Fruit fly (Drosophila melanogaster): ENCODE data around the gene Smyd4-2.
A peak's percentile ranks its signal among the peaks of the same experiment; 100 is the strongest.

- TF ChIP-seq ftz-f1 (GFP tag; optimal IDR thresholded peaks at IDR 0.05) (no peak), CG16815 (GFP tag; optimal IDR thresholded peaks at IDR 0.05) (no peak), vnd (GFP tag; IDR thresholded peaks at IDR 0.05; ENCODE audit: partially characterized antibody) (no peak), hth (optimal IDR thresholded peaks at IDR 0.05) (no peak), ash1 (GFP tag; optimal IDR thresholded peaks at IDR 0.05) (no peak), CG12071 (GFP tag; optimal IDR thresholded peaks at IDR 0.05) (peak; percentile 53), Abd-B (GFP tag; optimal IDR thresholded peaks at IDR 0.05) (no peak), CG9215 (GFP tag; IDR thresholded peaks at IDR 0.05) (no peak), bowl (GFP tag; IDR thresholded peaks at IDR 0.05) (no peak)
Observed at dm6 chr3L:12350307-12350706, 51.4 kb downstream of the Smyd4-2 start.
